Worm (Caenorhabditis elegans) whole organism, L4 larva: ENCODE results near the gene cpr-9.
A peak's percentile ranks its signal among the peaks of the same experiment; 100 is the strongest.

Experiments
- D1046.2 ChIP-seq: fragments of 200-800 bp; sonication (Bioruptor generic); IDR thresholded peaks from 2 replicates; pipeline ENCODE4 v1.3.6; 2022; ENCODE audit warnings: missing genetic modification characterization, missing compliant biosample characterization
- F10B5.3 ChIP-seq: sonication (generic microtip); optimal IDR thresholded peaks from 2 replicates; lab custom pipeline; 2016; ENCODE audit warnings: mild to moderate bottlenecking, missing genetic modification characterization, missing compliant biosample characterization
- F37D6.2 ChIP-seq: sonication (generic microtip); optimal IDR thresholded peaks from 2 replicates; lab custom pipeline; 2016; ENCODE audit warnings: mild to moderate bottlenecking, missing genetic modification characterization, missing compliant biosample characterization
- F44E2.7 ChIP-seq: fragments of 200-800 bp; sonication (Bioruptor generic); IDR thresholded peaks from 2 replicates; pipeline ENCODE4 v2.1.2; 2022; ENCODE audit warnings: missing genetic modification characterization, missing compliant biosample characterization
- R02D3.7 ChIP-seq: fragments of 150-350 bp; sonication (generic microtip); optimal IDR thresholded peaks from 3 replicates; lab custom pipeline; 2014; ENCODE audit warnings: missing biosample characterization, missing genetic modification characterization
- T26A8.4 ChIP-seq: fragments of 200-800 bp; sonication (Bioruptor generic); IDR thresholded peaks from 2 replicates; pipeline ENCODE4 v1.3.6; 2022; ENCODE audit warnings: missing genetic modification characterization, missing compliant biosample characterization
- Y105C5A.15 ChIP-seq: fragments of 200-800 bp; sonication (Bioruptor generic); IDR thresholded peaks from 2 replicates; pipeline ENCODE4 v1.3.6; 2022; ENCODE audit warnings: missing genetic modification characterization, missing compliant biosample characterization
- Y75B8A.6 ChIP-seq: fragments of 200-800 bp; sonication (Bioruptor generic); IDR thresholded peaks from 2 replicates; pipeline ENCODE4 v1.3.6; 2022; ENCODE audit warnings: missing genetic modification reagents, missing genetic modification characterization, missing compliant biosample characterization
- ZK337.2 ChIP-seq: fragments of 200-800 bp; sonication (Bioruptor generic); IDR thresholded peaks from 2 replicates; pipeline ENCODE4 v1.3.6; 2022; ENCODE audit warnings: missing genetic modification reagents, missing genetic modification characterization, missing compliant biosample characterization
- aly-2 ChIP-seq: sonication (generic microtip); optimal IDR thresholded peaks from 2 replicates; lab custom pipeline; 2018; ENCODE audit warnings: missing biosample characterization, missing genetic modification characterization
- arid-1 ChIP-seq: fragments of 200-800 bp; sonication (Bioruptor generic); conservative IDR thresholded peaks from 2 replicates; pipeline ENCODE4 v1.3.6; 2022; ENCODE audit warnings: missing genetic modification reagents, missing genetic modification characterization, missing compliant biosample characterization
- ceh-20 ChIP-seq: fragments of 200-800 bp; sonication (Bioruptor generic); IDR thresholded peaks from 2 replicates; pipeline ENCODE4 v1.3.6; 2022; ENCODE audit warnings: missing genetic modification reagents, missing genetic modification characterization, missing compliant biosample characterization
- ceh-44 ChIP-seq: fragments of 200-800 bp; sonication (Bioruptor generic); IDR thresholded peaks from 2 replicates; pipeline ENCODE4 v1.3.6; 2022; ENCODE audit warnings: missing genetic modification reagents, missing genetic modification characterization, missing compliant biosample characterization
- ces-1 ChIP-seq: fragments of 150-350 bp; sonication (generic microtip); optimal IDR thresholded peaks from 4 replicates; lab custom pipeline; 2014; ENCODE audit warnings: missing biosample characterization, missing genetic modification reagents, missing genetic modification characterization
- cey-2 ChIP-seq: sonication (generic microtip); optimal IDR thresholded peaks from 3 replicates; lab custom pipeline; 2017; ENCODE audit warnings: missing genetic modification characterization, mild to moderate bottlenecking, missing compliant biosample characterization, antibody characterized with exemption, borderline replicate concordance; ENCODE audit not compliant: insufficient read depth
- ctbp-1 ChIP-seq: fragments of 200-800 bp; sonication (Bioruptor generic); IDR thresholded peaks from 2 replicates; pipeline ENCODE4 v1.3.6; 2022; ENCODE audit warnings: missing genetic modification reagents, missing genetic modification characterization, missing compliant biosample characterization
- dmd-8 ChIP-seq: fragments of 200-800 bp; sonication (Bioruptor generic); IDR thresholded peaks from 2 replicates; pipeline ENCODE4 v1.3.6; 2022; ENCODE audit warnings: missing genetic modification characterization, missing compliant biosample characterization
- dmd-9 ChIP-seq: fragments of 200-800 bp; sonication (Bioruptor generic); IDR thresholded peaks from 2 replicates; pipeline ENCODE4 v1.3.6; 2022; ENCODE audit warnings: missing genetic modification reagents, missing genetic modification characterization, missing compliant biosample characterization
- duxl-1 ChIP-seq: sonication (generic microtip); optimal IDR thresholded peaks from 2 replicates; lab custom pipeline; 2016; ENCODE audit warnings: mild to moderate bottlenecking, missing genetic modification characterization, moderate library complexity, missing compliant biosample characterization; ENCODE audit not compliant: poor library complexity
- dve-1 ChIP-seq: sonication (generic microtip); optimal IDR thresholded peaks from 2 replicates; lab custom pipeline; 2017; ENCODE audit warnings: antibody characterized with exemption, mild to moderate bottlenecking, missing genetic modification characterization, missing compliant biosample characterization; ENCODE audit not compliant: insufficient read depth
- egl-27 ChIP-seq: sonication (generic microtip); optimal IDR thresholded peaks from 3 replicates; lab custom pipeline; 2017; ENCODE audit warnings: missing biosample characterization, missing genetic modification reagents, missing genetic modification characterization
- fos-1 ChIP-seq: fragments of 150-350 bp; optimal IDR thresholded peaks from 2 replicates; lab custom pipeline; 2014; ENCODE audit warnings: missing biosample characterization, missing genetic modification characterization
- gei-8 ChIP-seq: fragments of 200-800 bp; sonication (Bioruptor generic); optimal IDR thresholded peaks from 2 replicates; lab custom pipeline; 2018; ENCODE audit warnings: mild to moderate bottlenecking, missing genetic modification characterization, missing compliant biosample characterization
- hif-1 ChIP-seq, 2 experiments: sonication (generic microtip); optimal IDR thresholded peaks; 2 replicates each; lab custom pipeline; 2016 to 2017; ENCODE audit warnings: missing compliant biosample characterization in 2 of 2, missing genetic modification characterization in 2 of 2, missing genetic modification reagents in 2 of 2, missing genotype in 2 of 2, mild to moderate bottlenecking in 1 of 2
- hlh-30 ChIP-seq: sonication (generic microtip); optimal IDR thresholded peaks from 2 replicates; lab custom pipeline; 2017; ENCODE audit warnings: antibody characterized with exemption, mild to moderate bottlenecking, missing genetic modification characterization, missing compliant biosample characterization; ENCODE audit not compliant: insufficient read depth
- hmg-1.1 ChIP-seq: fragments of 200-800 bp; sonication (Bioruptor generic); IDR thresholded peaks from 2 replicates; pipeline ENCODE4 v1.3.6; 2022; ENCODE audit warnings: missing genetic modification reagents, missing genetic modification characterization, missing compliant biosample characterization
- jun-1 ChIP-seq: fragments of 150-350 bp; optimal IDR thresholded peaks from 2 replicates; lab custom pipeline; 2014; ENCODE audit warnings: missing biosample characterization, missing genetic modification reagents, missing genetic modification characterization
- lin-1 ChIP-seq: fragments of 200-800 bp; sonication (Bioruptor generic); IDR thresholded peaks from 2 replicates; pipeline ENCODE4 v1.3.6; 2022; ENCODE audit warnings: missing genetic modification reagents, missing genetic modification characterization, missing compliant biosample characterization
- lin-13 ChIP-seq: fragments of 150-350 bp; optimal IDR thresholded peaks from 2 replicates; lab custom pipeline; 2014; ENCODE audit warnings: missing biosample characterization, missing genetic modification reagents, missing genetic modification characterization
- madf-9 ChIP-seq: fragments of 200-800 bp; sonication (Bioruptor generic); conservative IDR thresholded peaks from 2 replicates; pipeline ENCODE4 v1.3.6; 2022; ENCODE audit warnings: missing genetic modification reagents, missing genetic modification characterization, missing compliant biosample characterization
- mdl-1 ChIP-seq, 2 experiments: fragments of 150-350 bp in 1 of 2; sonication (generic microtip) in 1 of 2; optimal IDR thresholded peaks; 2 replicates each; lab custom pipeline; 2014 to 2017; ENCODE audit warnings: missing biosample characterization in 2 of 2, missing genetic modification characterization in 2 of 2
- mep-1 ChIP-seq: fragments of 150-350 bp; sonication (generic microtip); optimal IDR thresholded peaks from 3 replicates; lab custom pipeline; 2014; ENCODE audit warnings: missing biosample characterization, missing genetic modification characterization
- mes-2 ChIP-seq: sonication (generic microtip); optimal IDR thresholded peaks from 2 replicates; lab custom pipeline; 2016; ENCODE audit warnings: missing genotype, mild to moderate bottlenecking, missing genetic modification characterization, missing compliant biosample characterization; ENCODE audit not compliant: poor library complexity, severe bottlenecking
- mxl-2 ChIP-seq: fragments of 200-800 bp; sonication (Bioruptor generic); conservative IDR thresholded peaks from 2 replicates; pipeline ENCODE4 v1.3.6; 2022; ENCODE audit warnings: missing genetic modification reagents, missing genetic modification characterization, missing compliant biosample characterization
- mxl-3 ChIP-seq: fragments of 200-800 bp; sonication (Bioruptor generic); optimal IDR thresholded peaks from 2 replicates; lab custom pipeline; 2018; ENCODE audit warnings: mild to moderate bottlenecking, missing genetic modification characterization, missing compliant biosample characterization
- nhr-11 ChIP-seq: fragments of 150-350 bp; optimal IDR thresholded peaks from 2 replicates; lab custom pipeline; 2014; ENCODE audit warnings: missing biosample characterization, missing genetic modification characterization
- nhr-25 ChIP-seq: sonication (generic microtip); optimal IDR thresholded peaks from 2 replicates; lab custom pipeline; 2017; ENCODE audit warnings: missing genetic modification characterization, mild to moderate bottlenecking, missing compliant biosample characterization, antibody characterized with exemption, moderate library complexity, borderline replicate concordance; ENCODE audit not compliant: insufficient read depth
- nhr-41 ChIP-seq: fragments of 200-800 bp; sonication (Bioruptor generic); IDR thresholded peaks from 2 replicates; pipeline ENCODE4 v1.3.6; 2022; ENCODE audit warnings: missing genetic modification reagents, missing genetic modification characterization, missing compliant biosample characterization
- nhr-77 ChIP-seq: fragments of 150-350 bp; optimal IDR thresholded peaks from 2 replicates; lab custom pipeline; 2014; ENCODE audit warnings: missing biosample characterization, missing genetic modification characterization
- pqm-1 ChIP-seq: sonication (generic microtip); optimal IDR thresholded peaks from 2 replicates; lab custom pipeline; 2017; ENCODE audit warnings: missing biosample characterization, missing genetic modification characterization
- snpc-4 ChIP-seq: fragments of 150-350 bp; optimal IDR thresholded peaks from 2 replicates; lab custom pipeline; 2014; ENCODE audit warnings: missing biosample characterization, missing genetic modification characterization
- tra-1 ChIP-seq: fragments of 200-800 bp; sonication (Bioruptor generic); IDR thresholded peaks from 2 replicates; pipeline ENCODE4 v1.3.6; 2022; ENCODE audit warnings: missing genetic modification reagents, missing genetic modification characterization, missing compliant biosample characterization
- zfp-2 ChIP-seq: sonication (generic microtip); optimal IDR thresholded peaks from 2 replicates; lab custom pipeline; 2016; ENCODE audit warnings: mild to moderate bottlenecking, missing genetic modification characterization, missing compliant biosample characterization
- zfp-3 ChIP-seq: fragments of 200-800 bp; sonication (Bioruptor generic); conservative IDR thresholded peaks from 2 replicates; pipeline ENCODE4 v1.3.6; 2022; ENCODE audit warnings: missing genetic modification reagents, missing genetic modification characterization, missing compliant biosample characterization
- ztf-11 ChIP-seq: fragments of 150-350 bp; optimal IDR thresholded peaks from 2 replicates; lab custom pipeline; 2014; ENCODE audit warnings: missing biosample characterization, missing genetic modification characterization
- ztf-7 ChIP-seq: fragments of 150-350 bp; optimal IDR thresholded peaks from 2 replicates; lab custom pipeline; 2014; ENCODE audit warnings: missing biosample characterization, missing genetic modification characterization

cpr-9 gene

ce11 chrV:12004501-12004940 is 1.7 kb downstream of the cpr-9 start (continued):
- TF ChIP-seq arid-1 (GFP tag; lab: Robert Waterston, UW), result 0 out of 2 replicates have a peak, but pooled peaks have one; percentile 37
- TF ChIP-seq ctbp-1 (GFP tag; lab: Robert Waterston, UW), result no peak
- no peak for TF ChIP-seq ZK337.2 (GFP tag; lab: Robert Waterston, UW)
- peak; percentile 39 for TF ChIP-seq dve-1 (tag; lab: Kevin White, UChicago)
- TF ChIP-seq R02D3.7, result peak; percentile 32
- no peak for TF ChIP-seq duxl-1 (tag; lab: Kevin White, UChicago)
- no peak for TF ChIP-seq F44E2.7
- TF ChIP-seq cey-2 (tag; lab: Kevin White, UChicago), result no peak
- no peak for TF ChIP-seq egl-27 (tag; lab: Kevin White, UChicago)
- TF ChIP-seq mep-1 (tag; lab: Kevin White, UChicago), result peak; percentile 41
- TF ChIP-seq zfp-2 (tag; lab: Kevin White, UChicago), result no peak
- TF ChIP-seq mxl-3, result no peak
- TF ChIP-seq ces-1 (GFP tag; lab: Kevin White, UChicago), result no peak
- no peak for TF ChIP-seq ztf-11 (tag; lab: Kevin White, UChicago)
- TF ChIP-seq Y75B8A.6, result peak; percentile 88
- TF ChIP-seq pqm-1, result no peak
- TF ChIP-seq nhr-25 (tag; lab: Kevin White, UChicago), result no peak
- peak; percentile 55 for TF ChIP-seq fos-1 (tag; lab: Kevin White, UChicago)
- TF ChIP-seq hif-1 (tag; optimal IDR thresholded peaks at IDR 0.05; lab: Kevin White, UChicago), result no peak
- no peak for TF ChIP-seq hlh-30 (tag; lab: Kevin White, UChicago)
- no peak for TF ChIP-seq madf-9 (GFP tag; lab: Robert Waterston, UW)
- TF ChIP-seq Y105C5A.15 (GFP tag; lab: Robert Waterston, UW), result peak; percentile 85
- TF ChIP-seq F10B5.3 (tag; lab: Kevin White, UChicago), result no peak
- TF ChIP-seq gei-8 (GFP tag; lab: Kevin White, UChicago), result no peak
- TF ChIP-seq nhr-11 (tag; lab: Kevin White, UChicago), result no peak
- TF ChIP-seq lin-13, result no peak
- TF ChIP-seq mdl-1 (tag; optimal IDR thresholded peaks at IDR 0.05; lab: Kevin White, UChicago), result peak in 1 of 2 experiments; percentile 7
- no peak for TF ChIP-seq dmd-8
- TF ChIP-seq aly-2 (tag; lab: Kevin White, UChicago), result no peak
- TF ChIP-seq T26A8.4 (GFP tag; lab: Robert Waterston, UW), result peak; percentile 69; the same call in 1 of the 2 replicates
- no peak for TF ChIP-seq ceh-20 (GFP tag; lab: Robert Waterston, UW)
- TF ChIP-seq F37D6.2 (tag; lab: Kevin White, UChicago), result no peak
- TF ChIP-seq tra-1, result 0 out of 2 replicates have a peak, but pooled peaks have one; percentile 59
- TF ChIP-seq lin-1 (GFP tag; lab: Robert Waterston, UW), result no peak
- TF ChIP-seq snpc-4 (tag; lab: Kevin White, UChicago), result no peak

- TF ChIP-seq ceh-44 (GFP tag; lab: Robert Waterston, UW) (no peak), nhr-77 (tag; lab: Kevin White, UChicago) (no peak), nhr-41 (GFP tag; lab: Robert Waterston, UW) (no peak), mxl-2 (GFP tag; lab: Robert Waterston, UW) (no peak), dmd-9 (no peak), ztf-7 (tag; lab: Kevin White, UChicago) (no peak), F10B5.3 (tag; lab: Kevin White, UChicago) (no peak), jun-1 (tag; lab: Kevin White, UChicago) (no peak), zfp-3 (no peak), hlh-30 (tag; lab: Kevin White, UChicago) (no peak), hmg-1.1 (no peak), D1046.2 (GFP tag; lab: Robert Waterston, UW) (no peak), mes-2 (tag; lab: Kevin White, UChicago) (no peak), madf-9 (GFP tag; lab: Robert Waterston, UW) (no peak), ces-1 (GFP tag; lab: Kevin White, UChicago) (no peak)
Observed at ce11 chrV:12006495-12006894, 3.6 kb downstream of the cpr-9 start, which contains the start of gene F57F5.3. TSS of gene F57F5.3 (minus strand) at chrV:12006595.
